Worm (Caenorhabditis elegans) whole organism, early embryonic: ENCODE data around the gene fbxa-206.

ENCODE experiments used
- ceh-13 ChIP-seq: fragments of 200-800 bp; sonication (Bioruptor generic); optimal IDR thresholded peaks from 2 replicates; lab custom pipeline; 2018; ENCODE audit warnings: mild to moderate bottlenecking, missing genetic modification characterization, missing compliant biosample characterization
- hnd-1 ChIP-seq: sonication (generic microtip); optimal IDR thresholded peaks from 2 replicates; lab custom pipeline; 2016; ENCODE audit warnings: missing genetic modification characterization, missing compliant biosample characterization
- pes-1 ChIP-seq: fragments of 200-800 bp; sonication (Bioruptor generic); IDR thresholded peaks from 2 replicates; pipeline ENCODE4 v1.3.6; 2022; ENCODE audit warnings: missing genetic modification reagents, missing genetic modification characterization, missing compliant biosample characterization
- tbx-11 ChIP-seq: fragments of 200-800 bp; sonication (Bioruptor generic); IDR thresholded peaks from 2 replicates; pipeline ENCODE4 v1.3.6; 2022; ENCODE audit warnings: missing genetic modification characterization, missing compliant biosample characterization
- tbx-37 ChIP-seq: fragments of 200-800 bp; sonication (Bioruptor generic); conservative IDR thresholded peaks from 2 replicates; pipeline ENCODE4 v1.3.6; 2022; ENCODE audit warnings: missing genetic modification reagents, missing genetic modification characterization, missing compliant biosample characterization

DNA sequence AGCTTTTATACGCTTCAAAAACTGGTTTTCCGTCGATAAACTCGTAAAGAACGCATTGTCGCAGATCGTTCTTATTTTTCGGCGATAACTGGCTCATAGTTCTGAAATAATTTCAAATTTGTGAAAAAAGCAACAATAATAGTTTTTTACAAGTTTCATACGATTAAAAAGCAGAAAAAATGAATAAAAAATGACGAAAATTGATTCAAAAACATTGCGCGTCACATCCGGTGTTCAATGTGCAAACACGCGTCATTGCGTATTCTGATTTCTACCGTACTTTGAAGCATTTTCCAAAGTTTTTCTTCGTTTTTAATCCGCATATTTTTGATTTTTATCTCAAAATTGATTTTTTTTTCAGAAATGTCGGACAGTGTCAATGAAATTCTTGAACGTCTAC is at the start of gene fbxa-206, which contains the start of gene Y102A5C.2:
- TF ChIP-seq tbx-11 (GFP tag; lab: Robert Waterston, UW) (no peak), tbx-37 (no peak), hnd-1 (tag; lab: Kevin White, UChicago) (no peak), ceh-13 (GFP tag; lab: Kevin White, UChicago) (no peak), pes-1 (GFP tag; lab: Robert Waterston, UW) (no peak)
